Worm (Caenorhabditis elegans) whole organism, L4 larva: ENCODE measurements around the gene pqn-29.
A peak's percentile ranks its signal among the peaks of the same experiment; 100 is the strongest.

Experiments used
- pqm-1 ChIP-seq: sonication (generic microtip); optimal IDR thresholded peaks from 2 replicates; lab custom pipeline; 2017; ENCODE audit warnings: missing biosample characterization, missing genetic modification characterization
- snpc-4 ChIP-seq: fragments of 150-350 bp; optimal IDR thresholded peaks from 2 replicates; lab custom pipeline; 2014; ENCODE audit warnings: missing biosample characterization, missing genetic modification characterization
- ztf-11 ChIP-seq: fragments of 150-350 bp; optimal IDR thresholded peaks from 2 replicates; lab custom pipeline; 2014; ENCODE audit warnings: missing biosample characterization, missing genetic modification characterization

ce11 chrIII:4689595-4689994, 43.4 kb upstream of the pqn-29 start:
- TF ChIP-seq pqm-1 (tag; lab: Kevin White, UChicago) (peak; percentile 53), ztf-11 (tag; lab: Kevin White, UChicago) (no peak), snpc-4 (no peak)
